Worm (Caenorhabditis elegans): ENCODE results near the gene K02C4.3.

ce11 chrII:8093283-8093682, 6.6 kb upstream of the K02C4.3 start:
- TF ChIP-seq pha-4 (tag; optimal IDR thresholded peaks at IDR 0.05) (no peak), lsy-2 (tag; optimal IDR thresholded peaks at IDR 0.05) (no peak), mep-1 (tag; optimal IDR thresholded peaks at IDR 0.05) (no peak), ztf-11 (tag; optimal IDR thresholded peaks at IDR 0.05) (no peak), nhr-237 (tag; optimal IDR thresholded peaks at IDR 0.05) (no peak), unc-62 (GFP tag; optimal IDR thresholded peaks at IDR 0.05) (no peak), nhr-28 (tag; optimal IDR thresholded peaks at IDR 0.05) (no peak), lin-13 (tag; optimal IDR thresholded peaks at IDR 0.05) (no peak), mab-5 (tag; optimal IDR thresholded peaks at IDR 0.05) (no peak), snpc-4 (tag; optimal IDR thresholded peaks at IDR 0.05) (no peak)

Measured in whole organism, mixed stage, embryonic.